Worm (Caenorhabditis elegans): ENCODE data around the gene F36H5.12.

The F36H5.12 gene

DNA sequence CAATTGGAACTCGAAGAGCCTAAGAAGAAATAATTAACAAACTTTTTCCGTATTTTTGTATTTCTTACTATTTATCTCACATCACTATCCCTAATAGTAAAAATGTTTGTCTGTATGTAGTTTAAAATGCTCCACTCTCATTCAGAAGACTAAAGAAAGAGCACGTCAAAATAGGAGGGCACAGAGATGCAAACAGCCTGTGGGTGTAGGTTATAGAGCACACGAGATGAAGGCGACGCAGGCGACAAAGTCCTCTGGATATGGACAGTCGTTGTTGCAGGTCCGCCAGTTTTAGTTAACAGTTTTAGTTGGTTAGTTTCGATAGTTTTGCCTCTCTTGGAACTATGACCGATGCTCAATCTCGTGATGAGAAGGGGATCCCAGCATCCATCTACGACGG is 10.7 kb upstream of the F36H5.12 start, which contains the start of gene ceh-82:
Gene ceh-82 (plus strand): TSS at position 301 of the 400 bp plus-strand sequence.
- TF ChIP-seq W03F9.2 (tag; optimal IDR thresholded peaks at IDR 0.05) (no peak), dao-5 (tag; optimal IDR thresholded peaks at IDR 0.05) (no peak), him-1 (tag; optimal IDR thresholded peaks at IDR 0.05) (no peak)

DNA sequence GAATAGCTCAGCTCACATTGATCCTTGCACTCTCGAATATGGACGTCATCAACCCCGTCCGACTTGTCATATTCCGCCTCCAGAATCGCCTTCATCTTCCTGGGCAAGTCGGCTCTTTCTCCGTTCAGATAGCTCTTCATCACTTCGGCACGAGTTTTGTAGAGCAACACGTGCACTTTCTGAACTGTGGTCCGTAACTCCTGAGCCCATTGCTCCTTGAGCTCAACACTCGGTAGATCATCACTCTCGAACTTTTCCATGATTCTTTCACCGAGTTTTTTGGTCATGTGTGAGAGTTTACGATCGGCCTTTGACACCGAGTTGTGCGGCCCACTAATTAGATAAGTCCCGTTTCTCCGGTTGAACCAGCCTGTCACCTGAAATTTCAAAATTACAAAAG is 7.5 kb upstream of the F36H5.12 start:
- TF ChIP-seq W03F9.2 (tag; optimal IDR thresholded peaks at IDR 0.05) (no peak), dao-5 (tag; optimal IDR thresholded peaks at IDR 0.05) (no peak), him-1 (tag; optimal IDR thresholded peaks at IDR 0.05) (no peak)

- TF ChIP-seq him-1 (tag; optimal IDR thresholded peaks at IDR 0.05) (no peak), W03F9.2 (tag; optimal IDR thresholded peaks at IDR 0.05) (no peak), dao-5 (tag; optimal IDR thresholded peaks at IDR 0.05) (no peak)
Measured at ce11 chrII:1736353-1736752, 6.3 kb upstream of the F36H5.12 start, which contains the start of gene ceh-83. TSS of gene ceh-83 (minus strand) at chrII:1736533.

DNA sequence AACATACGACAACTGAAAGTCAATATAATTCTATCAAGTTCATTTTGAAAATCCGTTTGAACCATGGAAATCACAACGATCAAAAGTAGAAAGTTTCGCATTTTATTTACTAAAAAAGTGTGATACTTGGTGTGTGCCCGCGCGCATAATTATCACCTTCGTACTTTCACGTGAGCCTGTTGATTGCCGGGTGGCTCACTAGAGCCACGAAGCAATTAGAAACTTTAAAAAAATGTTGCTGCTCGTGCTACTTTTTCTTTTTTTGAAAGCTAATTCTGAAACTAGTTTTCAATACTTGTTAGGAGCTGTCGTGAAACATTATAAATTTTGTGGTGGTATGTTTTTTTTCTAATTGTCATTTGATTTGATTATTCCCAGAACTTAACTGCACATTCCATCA is 3.8 kb upstream of the F36H5.12 start, which contains the start of the genes irld-9 and irld-33:
Gene irld-9 (minus strand): TSS at position 101 of the 400 bp plus-strand sequence.
Gene irld-33 (plus strand): TSS at position 209 of the 400 bp plus-strand sequence.
- no peak for TF ChIP-seq dao-5 (tag; optimal IDR thresholded peaks at IDR 0.05)
- TF ChIP-seq him-1 (tag; optimal IDR thresholded peaks at IDR 0.05), result no peak
- no peak for TF ChIP-seq W03F9.2 (tag; optimal IDR thresholded peaks at IDR 0.05)

ce11 chrII:1741248-1741647 is 1.4 kb upstream of the F36H5.12 start, which contains the start of gene K07G6.1:
TSS of gene K07G6.1 (plus strand) at chrII:1741548.
- TF ChIP-seq him-1 (tag; optimal IDR thresholded peaks at IDR 0.05), result no peak
- TF ChIP-seq W03F9.2 (tag; optimal IDR thresholded peaks at IDR 0.05), result no peak
- no peak for TF ChIP-seq dao-5 (tag; optimal IDR thresholded peaks at IDR 0.05)

- TF ChIP-seq W03F9.2 (tag; optimal IDR thresholded peaks at IDR 0.05) (no peak), dao-5 (tag; optimal IDR thresholded peaks at IDR 0.05) (no peak), him-1 (tag; optimal IDR thresholded peaks at IDR 0.05) (no peak)
Measured at ce11 chrII:1744183-1744582, 1.5 kb downstream of the F36H5.12 start, which contains the start of gene clec-19. TSS of gene clec-19 (plus strand) at chrII:1744483.

ce11 chrII:1750413-1750812 is 7.8 kb downstream of the F36H5.12 start, which contains the start of the genes F36H5.13 and F36H5.8:
TSS of gene F36H5.13 (minus strand) at chrII:1750513.
TSS of gene F36H5.8 (minus strand) at chrII:1750686.
- no peak for TF ChIP-seq W03F9.2 (tag; optimal IDR thresholded peaks at IDR 0.05)
- no peak for TF ChIP-seq dao-5 (tag; optimal IDR thresholded peaks at IDR 0.05)
- no peak for TF ChIP-seq him-1 (tag; optimal IDR thresholded peaks at IDR 0.05)

ce11 chrII:1752990-1753389 is 10.4 kb downstream of the F36H5.12 start, which contains the start of gene F36H5.9:
TSS of gene F36H5.9 (minus strand) at chrII:1753090.
- no peak for TF ChIP-seq W03F9.2 (tag; optimal IDR thresholded peaks at IDR 0.05)
- no peak for TF ChIP-seq him-1 (tag; optimal IDR thresholded peaks at IDR 0.05)
- TF ChIP-seq dao-5 (tag; optimal IDR thresholded peaks at IDR 0.05), result no peak

ce11 chrII:1756072-1756471 is 13.4 kb downstream of the F36H5.12 start, which contains the start of gene F36H5.17:
TSS of gene F36H5.17 (minus strand) at chrII:1756172.
- TF ChIP-seq him-1 (tag; optimal IDR thresholded peaks at IDR 0.05), result no peak
- TF ChIP-seq dao-5 (tag; optimal IDR thresholded peaks at IDR 0.05), result no peak
- no peak for TF ChIP-seq W03F9.2 (tag; optimal IDR thresholded peaks at IDR 0.05)

- TF ChIP-seq dao-5 (tag; optimal IDR thresholded peaks at IDR 0.05) (no peak), W03F9.2 (tag; optimal IDR thresholded peaks at IDR 0.05) (no peak), him-1 (tag; optimal IDR thresholded peaks at IDR 0.05) (no peak)
Measured at ce11 chrII:1756582-1756981, 13.9 kb downstream of the F36H5.12 start, which contains the start of gene fbxb-53. TSS of gene fbxb-53 (plus strand) at chrII:1756882.

DNA sequence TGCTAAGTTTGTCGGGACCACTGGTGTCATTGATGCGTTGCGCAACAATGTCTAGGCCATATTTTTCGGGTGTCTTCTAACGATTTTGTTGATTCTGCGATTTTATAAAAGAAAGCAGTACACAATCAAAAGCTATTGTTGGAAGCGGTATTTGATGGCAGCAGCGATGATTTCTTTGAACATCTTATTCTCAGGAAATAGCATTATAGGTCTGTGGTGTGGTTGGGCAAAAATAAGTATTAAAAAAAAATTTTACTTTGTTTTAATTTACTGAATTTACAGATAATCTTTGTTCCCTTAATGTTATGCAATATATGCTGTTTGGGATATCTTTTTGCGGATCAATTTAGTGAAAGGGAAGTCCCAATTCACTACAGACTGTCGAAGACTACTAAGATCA is 14.4 kb downstream of the F36H5.12 start, which contains the start of gene F36H5.10:
Gene F36H5.10 (plus strand): TSS at position 301 of the 400 bp plus-strand sequence.
- no peak for TF ChIP-seq him-1 (tag; optimal IDR thresholded peaks at IDR 0.05)
- TF ChIP-seq W03F9.2 (tag; optimal IDR thresholded peaks at IDR 0.05), result no peak
- no peak for TF ChIP-seq dao-5 (tag; optimal IDR thresholded peaks at IDR 0.05)

- no peak for TF ChIP-seq dao-5 (tag; optimal IDR thresholded peaks at IDR 0.05)
- TF ChIP-seq W03F9.2 (tag; optimal IDR thresholded peaks at IDR 0.05), result no peak
- TF ChIP-seq him-1 (tag; optimal IDR thresholded peaks at IDR 0.05), result no peak
Measured at ce11 chrII:1759602-1760001, 17.0 kb downstream of the F36H5.12 start, which contains the start of gene F36H5.18. TSS of gene F36H5.18 (plus strand) at chrII:1759902.

ce11 chrII:1761564-1761963 is 18.9 kb downstream of the F36H5.12 start, which contains the start of gene F36H5.4:
TSS of gene F36H5.4 (plus strand) at chrII:1761864.
- TF ChIP-seq him-1 (tag; optimal IDR thresholded peaks at IDR 0.05) (no peak), W03F9.2 (tag; optimal IDR thresholded peaks at IDR 0.05) (no peak), dao-5 (tag; optimal IDR thresholded peaks at IDR 0.05) (no peak)

ce11 chrII:1763072-1763471 is 20.4 kb downstream of the F36H5.12 start, which contains the start of gene math-28:
TSS of gene math-28 (plus strand) at chrII:1763372.
- TF ChIP-seq him-1 (tag; optimal IDR thresholded peaks at IDR 0.05) (no peak), W03F9.2 (tag; optimal IDR thresholded peaks at IDR 0.05) (no peak), dao-5 (tag; optimal IDR thresholded peaks at IDR 0.05) (no peak)
